Fruit fly (Drosophila melanogaster) whole organism, embryonic: ENCODE results near the gene CG42819.

Experiments
- Adf1 ChIP-seq: fragments of 200-800 bp; sonication (Bioruptor generic); IDR thresholded peaks from 2 replicates; pipeline ENCODE4 v1.3.6; 2022; ENCODE audit warnings: missing biosample characterization, missing genetic modification characterization
- Blimp-1 ChIP-seq: fragments of 200-800 bp; sonication (Bioruptor generic); optimal IDR thresholded peaks from 3 replicates; lab custom pipeline; 2018; ENCODE audit warnings: missing biosample characterization, missing genetic modification characterization, mild to moderate bottlenecking, moderate library complexity, missing genetic modification reagents
- Bteb2 ChIP-seq: fragments of 200-800 bp; sonication (Bioruptor generic); optimal IDR thresholded peaks from 2 replicates; lab custom pipeline; 2016; ENCODE audit warnings: missing biosample characterization, missing genetic modification characterization
- CG10462 ChIP-seq: fragments of 200-800 bp; sonication (Bioruptor generic); optimal IDR thresholded peaks from 2 replicates; lab custom pipeline; 2016; ENCODE audit warnings: missing biosample characterization, missing genetic modification characterization
- CG10979 ChIP-seq: fragments of 200-800 bp; sonication (Bioruptor generic); optimal IDR thresholded peaks from 2 replicates; lab custom pipeline; 2018; ENCODE audit warnings: missing biosample characterization, mild to moderate bottlenecking, missing genetic modification characterization, moderate library complexity
- CG11696 ChIP-seq: fragments of 200-800 bp; sonication (Bioruptor generic); IDR thresholded peaks from 2 replicates; pipeline ENCODE4 v1.3.6; 2022; ENCODE audit warnings: missing biosample characterization, missing genetic modification characterization
- CG12942 ChIP-seq: fragments of 200-800 bp; sonication (Bioruptor generic); optimal IDR thresholded peaks from 3 replicates; lab custom pipeline; 2016; ENCODE audit warnings: missing biosample characterization, missing genetic modification characterization
- CG14014 ChIP-seq: fragments of 200-800 bp; sonication (Bioruptor generic); IDR thresholded peaks from 2 replicates; pipeline ENCODE4 v1.3.6; 2022; ENCODE audit warnings: missing biosample characterization, missing genetic modification characterization
- CG1602 ChIP-seq: fragments of 200-800 bp; sonication (Bioruptor generic); optimal IDR thresholded peaks from 3 replicates; lab custom pipeline; 2016; ENCODE audit warnings: missing biosample characterization, missing genetic modification characterization
- CG1603 ChIP-seq: fragments of 200-800 bp; sonication (Bioruptor generic); optimal IDR thresholded peaks from 2 replicates; lab custom pipeline; 2019; ENCODE audit warnings: missing biosample characterization, mild to moderate bottlenecking, missing genetic modification characterization, moderate library complexity
- CG17568 ChIP-seq: fragments of 200-800 bp; sonication (Bioruptor generic); optimal IDR thresholded peaks from 2 replicates; lab custom pipeline; 2018; ENCODE audit warnings: missing biosample characterization, mild to moderate bottlenecking, missing genetic modification characterization, moderate library complexity
- CG17612 ChIP-seq: fragments of 200-800 bp; sonication (Bioruptor generic); IDR thresholded peaks from 2 replicates; pipeline ENCODE4 v1.3.6; 2022; ENCODE audit warnings: missing biosample characterization, missing genetic modification characterization
- CG2202 ChIP-seq: fragments of 200-800 bp; sonication (Bioruptor generic); optimal IDR thresholded peaks from 2 replicates; lab custom pipeline; 2018; ENCODE audit warnings: missing biosample characterization, mild to moderate bottlenecking, missing genetic modification characterization
- CG31224 ChIP-seq: fragments of 200-800 bp; sonication (Bioruptor generic); IDR thresholded peaks from 2 replicates; pipeline ENCODE4 v1.3.6; 2022; ENCODE audit warnings: missing biosample characterization, missing genetic modification characterization
- CG31441 ChIP-seq: fragments of 200-800 bp; sonication (Bioruptor generic); IDR thresholded peaks from 2 replicates; pipeline ENCODE4 v1.3.6; 2022; ENCODE audit warnings: missing biosample characterization, missing genetic modification characterization
- CG32772 ChIP-seq: fragments of 200-800 bp; sonication (Bioruptor generic); IDR thresholded peaks from 2 replicates; pipeline ENCODE4 v1.3.6; 2022; ENCODE audit warnings: missing biosample characterization, missing genetic modification characterization
- CG34224 ChIP-seq: fragments of 200-800 bp; sonication (Bioruptor generic); IDR thresholded peaks from 3 replicates; pipeline ENCODE4 v1.3.6; 2022; ENCODE audit warnings: missing biosample characterization, missing genetic modification characterization; ENCODE audit not compliant: partially characterized antibody
- CG4424 ChIP-seq: fragments of 200-800 bp; sonication (Bioruptor generic); optimal IDR thresholded peaks from 3 replicates; lab custom pipeline; 2016; ENCODE audit warnings: missing biosample characterization, missing genetic modification characterization
- CG6254 ChIP-seq: fragments of 200-800 bp; sonication (Bioruptor generic); optimal IDR thresholded peaks from 3 replicates; lab custom pipeline; 2017; ENCODE audit warnings: mild to moderate bottlenecking, missing biosample characterization, missing genetic modification reagents, missing genetic modification characterization
- CG7556 ChIP-seq: fragments of 200-800 bp; sonication (Bioruptor generic); optimal IDR thresholded peaks from 2 replicates; lab custom pipeline; 2017; ENCODE audit warnings: missing biosample characterization, mild to moderate bottlenecking, missing genetic modification characterization
- CG8388 ChIP-seq: fragments of 200-800 bp; sonication (Bioruptor generic); optimal IDR thresholded peaks from 2 replicates; lab custom pipeline; 2019; ENCODE audit warnings: missing biosample characterization, mild to moderate bottlenecking, missing genetic modification characterization, moderate library complexity
- Dfd ChIP-seq, 2 experiments: fragments of >200 bp; optimal IDR thresholded peaks; 2 replicates each; lab custom pipeline; 2017; ENCODE audit warnings: missing biosample characterization in 2 of 2, missing genetic modification characterization in 2 of 2
- Dip3 ChIP-seq: fragments of 200-800 bp; sonication (Bioruptor generic); optimal IDR thresholded peaks from 3 replicates; lab custom pipeline; 2016; ENCODE audit warnings: missing biosample characterization, missing genetic modification characterization
- Dp ChIP-seq: fragments of 200-800 bp; sonication (Bioruptor generic); optimal IDR thresholded peaks from 2 replicates; lab custom pipeline; 2018; ENCODE audit warnings: missing biosample characterization, mild to moderate bottlenecking, missing genetic modification characterization, moderate library complexity
- Drgx ChIP-seq: fragments of 200-800 bp; sonication (Bioruptor generic); IDR thresholded peaks from 2 replicates; pipeline ENCODE4 v1.3.6; 2022; ENCODE audit warnings: missing biosample characterization, missing genetic modification characterization
- HLH4C ChIP-seq: fragments of 200-800 bp; sonication (Bioruptor generic); IDR thresholded peaks from 3 replicates; pipeline ENCODE4 v1.3.6; 2022; ENCODE audit warnings: missing biosample characterization, missing genetic modification characterization; ENCODE audit not compliant: partially characterized antibody
- HLH54F ChIP-seq: fragments of 200-800 bp; sonication (Bioruptor generic); optimal IDR thresholded peaks from 3 replicates; lab custom pipeline; 2016; ENCODE audit warnings: missing biosample characterization, missing genetic modification characterization
- Hr3 ChIP-seq: fragments of 200-800 bp; sonication (Bioruptor generic); optimal IDR thresholded peaks from 3 replicates; lab custom pipeline; 2016; ENCODE audit warnings: missing biosample characterization, missing genetic modification characterization
- MBD-R2 ChIP-seq: fragments of 200-800 bp; sonication (Bioruptor generic); IDR thresholded peaks from 2 replicates; pipeline ENCODE4 v1.3.6; 2022; ENCODE audit warnings: missing biosample characterization, missing genetic modification characterization
- Myb ChIP-seq: fragments of 200-800 bp; sonication (Bioruptor generic); optimal IDR thresholded peaks from 2 replicates; lab custom pipeline; 2016; ENCODE audit warnings: missing biosample characterization, missing genetic modification characterization
- NFAT ChIP-seq: fragments of 200-800 bp; sonication (Bioruptor generic); IDR thresholded peaks from 2 replicates; pipeline ENCODE4 v1.3.6; 2022; ENCODE audit warnings: missing biosample characterization, missing genetic modification characterization
- Usf ChIP-seq: fragments of 200-800 bp; sonication (Bioruptor generic); optimal IDR thresholded peaks from 2 replicates; lab custom pipeline; 2017; ENCODE audit warnings: missing genotype, missing biosample characterization, missing genetic modification characterization
- ase ChIP-seq: fragments of 200-800 bp; sonication (Bioruptor generic); IDR thresholded peaks from 3 replicates; pipeline ENCODE4 v1.3.6; 2022; ENCODE audit warnings: missing biosample characterization, missing genetic modification characterization
- bab2 ChIP-seq: fragments of 200-800 bp; sonication (Bioruptor generic); optimal IDR thresholded peaks from 2 replicates; lab custom pipeline; 2016; ENCODE audit warnings: missing biosample characterization, missing genetic modification characterization
- bsh ChIP-seq, 2 experiments: fragments of 200-800 bp; sonication (Bioruptor generic); optimal IDR thresholded peaks; 2 replicates each; lab custom pipeline; 2017 to 2018; ENCODE audit warnings: mild to moderate bottlenecking in 2 of 2, missing biosample characterization in 2 of 2, missing genetic modification characterization in 2 of 2, moderate library complexity in 1 of 2
- btn ChIP-seq: fragments of 200-800 bp; sonication (Bioruptor generic); optimal IDR thresholded peaks from 2 replicates; lab custom pipeline; 2016; ENCODE audit warnings: missing biosample characterization, missing genetic modification characterization
- croc ChIP-seq: fragments of 200-800 bp; sonication (Bioruptor generic); conservative IDR thresholded peaks from 3 replicates; pipeline ENCODE4 v1.3.6; 2022; ENCODE audit warnings: missing biosample characterization, missing genetic modification characterization
- fru ChIP-seq: fragments of >200 bp; optimal IDR thresholded peaks from 2 replicates; lab custom pipeline; 2017
- gem ChIP-seq: fragments of 200-800 bp; sonication (Bioruptor generic); optimal IDR thresholded peaks from 2 replicates; lab custom pipeline; 2019; ENCODE audit warnings: missing biosample characterization, mild to moderate bottlenecking, missing genetic modification characterization, moderate library complexity
- gfzf ChIP-seq: fragments of 200-800 bp; sonication (Bioruptor generic); optimal IDR thresholded peaks from 2 replicates; lab custom pipeline; 2016; ENCODE audit warnings: missing biosample characterization, mild to moderate bottlenecking, missing genetic modification characterization, moderate library complexity
- gro ChIP-seq: fragments of 200-800 bp; sonication (Bioruptor generic); optimal IDR thresholded peaks from 2 replicates; lab custom pipeline; 2016; ENCODE audit warnings: missing biosample characterization, missing genetic modification characterization
- hbn ChIP-seq: fragments of 200-800 bp; sonication (Bioruptor generic); IDR thresholded peaks from 2 replicates; pipeline ENCODE4 v1.3.6; 2022; ENCODE audit warnings: missing biosample characterization, missing genetic modification characterization; ENCODE audit not compliant: partially characterized antibody
- hkb ChIP-seq, 2 experiments: fragments of 200-800 bp in 1 of 2; fragments of >200 bp in 1 of 2; sonication (Bioruptor generic) in 1 of 2; IDR thresholded peaks in 1 of 2; optimal IDR thresholded peaks in 1 of 2; 2 replicates each; pipeline versions ENCODE4 v1.3.6 to Lab custom; 2017 to 2022; ENCODE audit warnings: missing biosample characterization in 1 of 2, missing genetic modification characterization in 1 of 2
- jing ChIP-seq: fragments of 200-800 bp; sonication (Bioruptor generic); optimal IDR thresholded peaks from 2 replicates; lab custom pipeline; 2018; ENCODE audit warnings: missing biosample characterization, mild to moderate bottlenecking, missing genetic modification characterization
- knrl ChIP-seq: fragments of 200-800 bp; sonication (Bioruptor generic); IDR thresholded peaks from 3 replicates; pipeline ENCODE4 v1.3.6; 2022; ENCODE audit warnings: missing biosample characterization, missing genetic modification characterization; ENCODE audit not compliant: partially characterized antibody
- odd ChIP-seq: fragments of 200-800 bp; sonication (Bioruptor generic); optimal IDR thresholded peaks from 2 replicates; lab custom pipeline; 2017; ENCODE audit warnings: missing biosample characterization, mild to moderate bottlenecking, missing genetic modification characterization
- tap ChIP-seq: fragments of 200-800 bp; optimal IDR thresholded peaks from 3 replicates; lab custom pipeline; 2019; ENCODE audit warnings: missing biosample characterization, mild to moderate bottlenecking, missing genetic modification characterization, moderate library complexity
- trh ChIP-seq: fragments of 200-800 bp; sonication (Bioruptor generic); optimal IDR thresholded peaks from 2 replicates; lab custom pipeline; 2016; ENCODE audit warnings: missing biosample characterization, missing genetic modification characterization
- ttk ChIP-seq: fragments of 200-800 bp; sonication (Bioruptor generic); IDR thresholded peaks from 2 replicates; pipeline ENCODE4 v2.1.2; 2022; ENCODE audit warnings: missing biosample characterization, missing genetic modification characterization
- unc-4 ChIP-seq: fragments of 200-800 bp; sonication (Bioruptor generic); IDR thresholded peaks from 2 replicates; pipeline ENCODE4 v1.3.6; 2022; ENCODE audit warnings: missing biosample characterization, missing genetic modification characterization; ENCODE audit not compliant: partially characterized antibody
- wek ChIP-seq: fragments of 200-800 bp; sonication (Bioruptor generic); optimal IDR thresholded peaks from 3 replicates; lab custom pipeline; 2018; ENCODE audit warnings: missing biosample characterization, mild to moderate bottlenecking, missing genetic modification characterization, moderate library complexity

The CG42819 gene

dm6 chr2L:8374235-8374634, 14.9 kb downstream of the CG42819 start, which contains the start of gene Wdr82 (continued):
- TF ChIP-seq CG17568 (GFP tag; lab: Kevin White, UChicago) (no peak), CG11696 (GFP tag; lab: Robert Waterston, UW) (no peak), CG14014 (no peak), gro (no peak), ase (no peak), CG17612 (GFP tag; lab: Robert Waterston, UW) (no peak), CG10979 (tag; lab: Kevin White, UChicago) (no peak), CG31224 (GFP tag; lab: Robert Waterston, UW) (no peak), Dip3 (GFP tag; lab: Kevin White, UChicago) (no peak), unc-4 (GFP tag; lab: Robert Waterston, UW) (peak; percentile 76), CG4424 (no peak), wek (GFP tag; lab: Kevin White, UChicago) (no peak), CG10462 (GFP tag; lab: Kevin White, UChicago) (no peak), Dp (GFP tag; lab: Kevin White, UChicago) (peak; percentile 84), knrl (GFP tag; lab: Robert Waterston, UW) (peak; percentile 55; the same call in 2 of the 3 replicates), jing (no peak), Adf1 (GFP tag; lab: Robert Waterston, UW) (no peak), CG6254 (GFP tag; lab: Kevin White, UChicago) (no peak), Usf (GFP tag; lab: Kevin White, UChicago) (no peak), MBD-R2 (peak; percentile 77), tap (tag; lab: Kevin White, UChicago) (no peak), hbn (GFP tag; lab: Robert Waterston, UW) (peak; percentile 61), gfzf (no peak), Hr3 (GFP tag; lab: Kevin White, UChicago) (no peak), CG34224 (peak; percentile 93), gem (tag; lab: Kevin White, UChicago) (no peak), CG7556 (GFP tag; lab: Kevin White, UChicago) (no peak), Drgx (no peak), Bteb2 (GFP tag; lab: Kevin White, UChicago) (no peak), CG31441 (no peak), Blimp-1 (GFP tag; lab: Kevin White, UChicago) (no peak), odd (GFP tag; lab: Kevin White, UChicago) (no peak), btn (GFP tag; lab: Kevin White, UChicago) (no peak), NFAT (no peak), bab2 (GFP tag; lab: Kevin White, UChicago) (no peak), trh (GFP tag; lab: Kevin White, UChicago) (no peak), fru (lab: Kevin White, UChicago) (no peak), CG8388 (GFP tag; lab: Kevin White, UChicago) (no peak), Myb (GFP tag; lab: Kevin White, UChicago) (peak; percentile 52), ttk (GFP tag; lab: Robert Waterston, UW) (no peak), hkb (optimal IDR thresholded peaks at IDR 0.05; lab: Kevin White, UChicago) (no peak), hkb (GFP tag; IDR thresholded peaks at IDR 0.05; lab: Robert Waterston, UW) (no peak), CG32772 (GFP tag; lab: Robert Waterston, UW) (no peak), Dfd (GFP tag; optimal IDR thresholded peaks at IDR 0.05; lab: Kevin White, UChicago) (no peak), CG2202 (tag; lab: Kevin White, UChicago) (no peak), HLH54F (GFP tag; lab: Kevin White, UChicago) (no peak), CG12942 (GFP tag; lab: Kevin White, UChicago) (no peak), CG1602 (GFP tag; lab: Kevin White, UChicago) (no peak), bsh (GFP tag; optimal IDR thresholded peaks at IDR 0.05; lab: Kevin White, UChicago) (no peak), croc (GFP tag; lab: Robert Waterston, UW) (no peak), HLH4C (GFP tag; lab: Robert Waterston, UW) (peak; percentile 84), CG1603 (tag; lab: Kevin White, UChicago) (peak; percentile 44)
